Worm (Caenorhabditis elegans): Measurements from ENCODE around the gene srd-35.
A peak's percentile ranks its signal among the peaks of the same experiment; 100 is the strongest.

Gene srd-35

ce11 chrV:12937098-12937497, 27.1 kb upstream of the srd-35 start, which contains the start of gene T16G1.6 (continued):
- TF ChIP-seq ceh-62 (tag; optimal IDR thresholded peaks at IDR 0.05) (no peak), php-3 (GFP tag; IDR thresholded peaks at IDR 0.05) (peak; percentile 65; the same call in 1 of the 2 replicates), lin-39 (tag; optimal IDR thresholded peaks at IDR 0.05) (no peak), madf-5 (GFP tag; IDR thresholded peaks at IDR 0.05) (no peak), dpl-1 (GFP tag; optimal IDR thresholded peaks at IDR 0.05) (no peak), nhr-77 (tag; optimal IDR thresholded peaks at IDR 0.05) (peak; percentile 80), ZK337.2 (GFP tag; IDR thresholded peaks at IDR 0.05) (no peak), F37D6.2 (tag; optimal IDR thresholded peaks at IDR 0.05) (no peak), egl-27 (tag; optimal IDR thresholded peaks at IDR 0.05) (no peak), dve-1 (tag; optimal IDR thresholded peaks at IDR 0.05; ENCODE audit: insufficient read depth) (peak; percentile 79), rbr-2 (tag; optimal IDR thresholded peaks at IDR 0.05) (no peak), nhr-41 (GFP tag; IDR thresholded peaks at IDR 0.05) (no peak), spr-1 (tag; optimal IDR thresholded peaks at IDR 0.05) (no peak), gei-8 (GFP tag; optimal IDR thresholded peaks at IDR 0.05) (no peak), daf-16 (GFP tag; optimal IDR thresholded peaks at IDR 0.05) (no peak), daf-16 (tag; optimal IDR thresholded peaks at IDR 0.05) (peak; percentile 38), unc-130 (GFP tag; optimal IDR thresholded peaks at IDR 0.05) (no peak), hmg-1.1 (GFP tag; IDR thresholded peaks at IDR 0.05) (no peak), D1046.2 (GFP tag; IDR thresholded peaks at IDR 0.05) (no peak), cey-2 (tag; optimal IDR thresholded peaks at IDR 0.05; ENCODE audit: borderline replicate concordance, insufficient read depth) (no peak), mxl-3 (GFP tag; optimal IDR thresholded peaks at IDR 0.05) (no peak), ama-1 (optimal IDR thresholded peaks at IDR 0.05) (no peak), duxl-1 (tag; optimal IDR thresholded peaks at IDR 0.05; ENCODE audit: poor library complexity) (no peak), lim-7 (GFP tag; IDR thresholded peaks at IDR 0.05) (no peak), dmd-6 (GFP tag; IDR thresholded peaks at IDR 0.05) (peak; percentile 86), F44E2.7 (GFP tag; IDR thresholded peaks at IDR 0.05) (no peak), zip-2 (tag; optimal IDR thresholded peaks at IDR 0.05) (no peak), mdt-29 (GFP tag; IDR thresholded peaks at IDR 0.05) (no peak)

DNA sequence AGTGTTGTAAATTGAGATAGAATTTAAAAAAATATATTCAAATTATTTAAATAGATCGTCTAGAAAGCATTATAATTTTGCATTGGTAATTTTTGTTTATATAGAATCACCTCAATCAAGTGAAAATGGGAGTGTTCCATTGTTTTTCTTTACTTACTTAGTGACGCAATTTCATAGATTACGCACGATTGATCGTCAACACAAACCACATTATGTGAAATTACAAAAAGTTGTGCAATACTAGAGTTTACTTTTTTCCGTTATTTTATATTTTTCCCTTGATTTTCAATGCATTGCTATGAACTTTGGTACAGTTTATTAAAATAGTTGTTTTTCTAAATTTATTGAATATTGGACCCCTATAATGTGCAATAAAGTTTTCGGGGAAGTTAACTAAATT, 24.7 kb upstream of the srd-35 start, which contains the start of gene T16G1.5:
TSS of gene T16G1.5 (minus strand) at position 119 of the 400 bp plus-strand sequence.
- TF ChIP-seq dmd-6 (GFP tag; IDR thresholded peaks at IDR 0.05) = 0 out of 2 replicates have a peak, but pooled peaks have one; percentile 23
- TF ChIP-seq saeg-2 (GFP tag; IDR thresholded peaks at IDR 0.05) = no peak
- peak; percentile 88 for TF ChIP-seq zip-2 (tag; optimal IDR thresholded peaks at IDR 0.05)
- TF ChIP-seq hmg-1.1 (GFP tag; IDR thresholded peaks at IDR 0.05) = no peak
- TF ChIP-seq daf-16 (GFP tag; optimal IDR thresholded peaks at IDR 0.05) = no peak
- TF ChIP-seq daf-16 (tag; optimal IDR thresholded peaks at IDR 0.05) = peak; percentile 76
- no peak for TF ChIP-seq dpl-1 (GFP tag; optimal IDR thresholded peaks at IDR 0.05)
- TF ChIP-seq nhr-77 (tag; optimal IDR thresholded peaks at IDR 0.05) = peak; percentile 36
- peak; percentile 40 for TF ChIP-seq pqm-1 (tag; optimal IDR thresholded peaks at IDR 0.05)
- peak; percentile 58 for TF ChIP-seq nhr-28 (tag; optimal IDR thresholded peaks at IDR 0.05)
- TF ChIP-seq cey-2 (tag; optimal IDR thresholded peaks at IDR 0.05; ENCODE audit: borderline replicate concordance, insufficient read depth) = no peak
- TF ChIP-seq mdt-29 (GFP tag; IDR thresholded peaks at IDR 0.05) = no peak

ce11 chrV:12941797-12942474, 22.2 kb upstream of the srd-35 start, which contains the start of gene T16G1.4:
Gene T16G1.4 (minus strand): TSS chrV:12941847.
- no peak for TF ChIP-seq php-3 (GFP tag; IDR thresholded peaks at IDR 0.05)
- TF ChIP-seq Y48G9A.11 (GFP tag; IDR thresholded peaks at IDR 0.05) = no peak
- TF ChIP-seq daf-16 (GFP tag; optimal IDR thresholded peaks at IDR 0.05) = no peak
- peak; percentile 51 for TF ChIP-seq daf-16 (tag; optimal IDR thresholded peaks at IDR 0.05)
- no peak for TF ChIP-seq ceh-32 (tag; optimal IDR thresholded peaks at IDR 0.05; ENCODE audit: poor library complexity)
- TF ChIP-seq hlh-30 (tag; optimal IDR thresholded peaks at IDR 0.05; ENCODE audit: insufficient read depth) = peak; percentile 46
- TF ChIP-seq nhr-28 (tag; optimal IDR thresholded peaks at IDR 0.05) = peak; percentile 11
- no peak for TF ChIP-seq spr-3 (GFP tag; optimal IDR thresholded peaks at IDR 0.05)
- no peak for TF ChIP-seq aha-1 (tag)
- TF ChIP-seq cey-2 (tag; optimal IDR thresholded peaks at IDR 0.05; ENCODE audit: borderline replicate concordance, insufficient read depth) = no peak
- no peak for TF ChIP-seq nhr-76 (tag; optimal IDR thresholded peaks at IDR 0.05)
- no peak for TF ChIP-seq nhr-77 (tag; optimal IDR thresholded peaks at IDR 0.05)

Data from whole organism, L4 larva.